Worm (Caenorhabditis elegans) whole organism, mixed stage, embryonic: Measurements from ENCODE around the gene F43C11.4.

Experiments
- ceh-43 ChIP-seq: fragments of 200-800 bp; sonication (Bioruptor generic); optimal IDR thresholded peaks from 2 replicates; lab custom pipeline; 2018; ENCODE audit warnings: mild to moderate bottlenecking, missing genetic modification characterization, moderate library complexity, missing compliant biosample characterization
- ceh-83 ChIP-seq: fragments of 200-800 bp; sonication (Bioruptor generic); optimal IDR thresholded peaks from 2 replicates; lab custom pipeline; 2018; ENCODE audit warnings: mild to moderate bottlenecking, missing genetic modification characterization, missing compliant biosample characterization
- ces-1 ChIP-seq: fragments of 150-350 bp; optimal IDR thresholded peaks from 2 replicates; lab custom pipeline; 2014; ENCODE audit warnings: missing biosample characterization, missing genetic modification reagents, missing genetic modification characterization
- elt-1 ChIP-seq: sonication (generic microtip); optimal IDR thresholded peaks from 2 replicates; lab custom pipeline; 2017; ENCODE audit warnings: missing genetic modification characterization, mild to moderate bottlenecking, missing compliant biosample characterization, antibody characterized with exemption, moderate library complexity, borderline replicate concordance; ENCODE audit not compliant: insufficient read depth
- elt-3 ChIP-seq: fragments of 150-350 bp; optimal IDR thresholded peaks from 2 replicates; lab custom pipeline; 2014; ENCODE audit warnings: missing biosample characterization, missing genetic modification characterization
- lin-13 ChIP-seq: fragments of 150-350 bp; optimal IDR thresholded peaks from 2 replicates; lab custom pipeline; 2014; ENCODE audit warnings: missing biosample characterization, missing genetic modification characterization
- lin-32 ChIP-seq: fragments of 200-800 bp; sonication (Bioruptor generic); optimal IDR thresholded peaks from 2 replicates; lab custom pipeline; 2018; ENCODE audit warnings: mild to moderate bottlenecking, missing genetic modification characterization, missing compliant biosample characterization
- mep-1 ChIP-seq: fragments of 150-350 bp; optimal IDR thresholded peaks from 2 replicates; lab custom pipeline; 2017; ENCODE audit warnings: missing biosample characterization, missing genetic modification reagents, missing genetic modification characterization, inconsistent platforms
- sem-2 ChIP-seq: fragments of 200-800 bp; sonication (Bioruptor generic); optimal IDR thresholded peaks from 2 replicates; lab custom pipeline; 2018; ENCODE audit warnings: mild to moderate bottlenecking, missing genetic modification characterization, missing compliant biosample characterization
- sptf-1 ChIP-seq: sonication (generic microtip); optimal IDR thresholded peaks from 2 replicates; lab custom pipeline; 2017; ENCODE audit warnings: mild to moderate bottlenecking, missing genetic modification characterization, moderate library complexity, missing compliant biosample characterization
- unc-62 ChIP-seq: fragments of 150-350 bp; optimal IDR thresholded peaks from 2 replicates; lab custom pipeline; 2014; ENCODE audit warnings: missing biosample characterization, missing genetic modification reagents, missing genetic modification characterization
- ztf-11 ChIP-seq: fragments of 150-350 bp; optimal IDR thresholded peaks from 2 replicates; lab custom pipeline; 2014; ENCODE audit warnings: missing biosample characterization, missing genetic modification characterization

DNA sequence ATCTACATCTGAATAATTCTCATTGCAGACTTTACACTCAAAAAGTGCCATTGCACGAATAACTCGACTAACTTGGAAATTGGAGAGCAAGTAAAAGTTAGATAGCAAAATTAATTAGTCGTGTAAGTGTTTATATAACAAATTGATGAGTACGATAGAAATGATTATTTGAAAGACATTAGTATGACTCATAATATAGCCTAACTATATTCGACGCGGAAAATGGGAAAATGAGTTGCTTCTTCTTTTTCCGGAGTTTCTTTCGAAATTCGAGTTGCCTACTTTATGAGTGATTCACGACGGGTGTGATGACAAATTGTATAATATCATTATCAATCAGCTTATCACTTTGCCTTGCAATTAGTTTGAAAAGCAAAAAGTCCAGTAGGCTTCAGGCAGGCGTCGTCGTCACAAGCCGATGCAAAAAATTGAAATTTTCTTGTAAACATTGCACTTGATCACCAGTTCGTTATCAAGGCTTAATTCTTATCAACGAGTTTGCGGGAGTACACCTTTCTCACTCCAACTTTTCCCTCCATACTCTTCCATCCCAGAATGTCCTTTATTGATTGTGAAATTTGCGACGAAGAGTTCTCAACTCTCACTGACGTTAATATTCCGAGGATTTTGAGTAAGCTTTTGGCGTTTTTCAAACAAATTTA lies 23.8 kb upstream of the F43C11.4 start, which contains the start of the genes ZK1240.6 and ZK1240.2:
- TF ChIP-seq ceh-43 (no peak), ztf-11 (tag; lab: Kevin White, UChicago) (no peak), mep-1 (tag; lab: Kevin White, UChicago) (no peak), unc-62 (GFP tag; lab: Kevin White, UChicago) (no peak), lin-13 (tag; lab: Kevin White, UChicago) (no peak), elt-1 (tag; lab: Kevin White, UChicago) (no peak), sptf-1 (tag; lab: Kevin White, UChicago) (no peak), elt-3 (no peak), ces-1 (GFP tag; lab: Kevin White, UChicago) (no peak), ceh-83 (GFP tag; lab: Kevin White, UChicago) (no peak), lin-32 (GFP tag; lab: Kevin White, UChicago) (no peak), sem-2 (GFP tag; lab: Kevin White, UChicago) (no peak)
